Worm (Caenorhabditis elegans): Measurements from ENCODE around the gene ncx-1.

DNA sequence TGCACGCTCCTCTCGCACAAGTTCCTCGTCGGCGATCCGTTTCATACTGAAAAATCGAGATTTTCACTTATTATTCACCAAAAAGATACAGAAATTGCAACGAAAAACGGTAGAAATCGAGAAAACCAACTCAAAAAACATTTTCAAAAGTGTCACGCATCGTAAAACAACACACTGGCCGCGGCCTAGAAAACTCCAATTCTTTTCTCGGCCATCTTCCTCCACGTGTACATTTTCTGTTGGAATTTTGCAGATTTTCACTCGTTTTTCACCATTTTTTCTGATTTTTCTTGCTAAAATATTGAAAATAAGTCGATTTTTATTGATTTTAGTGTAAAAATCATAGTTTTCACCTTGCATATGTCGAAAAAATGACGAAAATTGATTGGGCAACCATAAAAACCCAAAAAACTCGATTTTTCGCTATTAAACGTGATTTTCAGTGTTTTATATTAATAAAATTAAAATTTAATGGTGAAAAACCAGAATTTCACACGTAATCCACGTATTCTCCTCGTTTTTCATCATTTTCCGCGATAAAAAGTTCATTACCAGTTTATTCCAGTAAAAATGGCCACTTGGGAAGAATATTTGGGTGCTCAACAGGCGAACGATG is 29.7 kb downstream of the ncx-1 start, which contains the start of the genes dcs-1 and sec-23:
- TF ChIP-seq tbx-11 (GFP tag; IDR thresholded peaks at IDR 0.05) (no peak), pes-1 (GFP tag; IDR thresholded peaks at IDR 0.05) (no peak), ama-1 (optimal IDR thresholded peaks at IDR 0.05) (no peak), hmg-4 (GFP tag; optimal IDR thresholded peaks at IDR 0.05) (no peak), ceh-36 (tag; optimal IDR thresholded peaks at IDR 0.05) (no peak), ceh-13 (GFP tag; optimal IDR thresholded peaks at IDR 0.05) (no peak), tbx-37 (GFP tag; conservative IDR thresholded peaks at IDR 0.05) (no peak), F13C5.2 (tag; optimal IDR thresholded peaks at IDR 0.05) (no peak), flt-1 (GFP tag; IDR thresholded peaks at IDR 0.05) (no peak), ets-7 (tag; optimal IDR thresholded peaks at IDR 0.05) (no peak)

Measured in whole organism, early embryonic.